Fruit fly (Drosophila melanogaster): Measurements from ENCODE around the gene CG31715.
A peak's percentile ranks its signal among the peaks of the same experiment; 100 is the strongest.

The CG31715 gene

dm6 chr2L:10310614-10311382 lies 30.6 kb upstream of the CG31715 start, which contains the start of gene Cdk5alpha (continued):
- TF ChIP-seq CG15514 (GFP tag; optimal IDR thresholded peaks at IDR 0.05) (peak; percentile 8), trem (tag; optimal IDR thresholded peaks at IDR 0.05) (peak; percentile 31), NC2α (GFP tag; optimal IDR thresholded peaks at IDR 0.05) (no peak), CG2116 (GFP tag; optimal IDR thresholded peaks at IDR 0.05) (peak; percentile 18), Lhr (GFP tag; optimal IDR thresholded peaks at IDR 0.05) (no peak), Med (GFP tag) (peak; percentile 79), CG14710 (tag; optimal IDR thresholded peaks at IDR 0.05) (peak; percentile 5), ham (GFP tag; IDR thresholded peaks at IDR 0.05) (no peak), CG30020 (tag; optimal IDR thresholded peaks at IDR 0.05) (no peak), stwl (tag; optimal IDR thresholded peaks at IDR 0.05) (peak; percentile 98), CG13123 (GFP tag; optimal IDR thresholded peaks at IDR 0.05) (no peak), Bteb2 (GFP tag; optimal IDR thresholded peaks at IDR 0.05) (peak; percentile 1), ato (GFP tag; IDR thresholded peaks at IDR 0.05; ENCODE audit: partially characterized antibody) (no peak), CG4360 (GFP tag; IDR thresholded peaks at IDR 0.05) (no peak), bbx (GFP tag; IDR thresholded peaks at IDR 0.05; ENCODE audit: partially characterized antibody) (peak; percentile 29), CG42726 (GFP tag; IDR thresholded peaks at IDR 0.05; ENCODE audit: partially characterized antibody) (no peak), Myb (GFP tag; optimal IDR thresholded peaks at IDR 0.05) (peak; percentile 41), HLH4C (GFP tag; IDR thresholded peaks at IDR 0.05; ENCODE audit: partially characterized antibody) (no peak), sens-2 (GFP tag; IDR thresholded peaks at IDR 0.05) (no peak), CG18011 (GFP tag; optimal IDR thresholded peaks at IDR 0.05) (no peak), odd (GFP tag; optimal IDR thresholded peaks at IDR 0.05) (no peak), unc-4 (GFP tag; IDR thresholded peaks at IDR 0.05; ENCODE audit: partially characterized antibody) (no peak), Hsf (GFP tag; optimal IDR thresholded peaks at IDR 0.05) (no peak), h (optimal IDR thresholded peaks at IDR 0.05) (no peak), CG3163 (GFP tag; optimal IDR thresholded peaks at IDR 0.05) (no peak), seq (GFP tag; IDR thresholded peaks at IDR 0.05) (peak; percentile 85), CG15601 (tag; optimal IDR thresholded peaks at IDR 0.05) (peak; percentile 26)

- TF ChIP-seq CG1602 (GFP tag; optimal IDR thresholded peaks at IDR 0.05) (no peak), CG4360 (GFP tag; IDR thresholded peaks at IDR 0.05) (no peak), al (GFP tag; IDR thresholded peaks at IDR 0.05) (no peak), dati (GFP tag; IDR thresholded peaks at IDR 0.05) (no peak), CG6175 (GFP tag; IDR thresholded peaks at IDR 0.05) (no peak), CG3995 (GFP tag; optimal IDR thresholded peaks at IDR 0.05) (peak; percentile 10), E2f2 (GFP tag; IDR thresholded peaks at IDR 0.05) (peak; percentile 31), bigmax (GFP tag; optimal IDR thresholded peaks at IDR 0.05) (peak; percentile 7), Neu2 (GFP tag; optimal IDR thresholded peaks at IDR 0.05; ENCODE audit: borderline replicate concordance) (no peak), CG34224 (GFP tag; IDR thresholded peaks at IDR 0.05; ENCODE audit: partially characterized antibody) (0 out of 3 replicates have a peak, but pooled peaks have one; percentile 12), ap (GFP tag; IDR thresholded peaks at IDR 0.05) (no peak), CG6791 (GFP tag; IDR thresholded peaks at IDR 0.05; ENCODE audit: partially characterized antibody) (0 out of 3 replicates have a peak, but pooled peaks have one; percentile 36), CG10267 (tag; optimal IDR thresholded peaks at IDR 0.05) (peak; percentile 5), CG13296 (GFP tag; optimal IDR thresholded peaks at IDR 0.05) (peak; percentile 2), CG6689 (GFP tag; IDR thresholded peaks at IDR 0.05) (no peak), Med (GFP tag) (peak; percentile 43), Pdp1 (GFP tag; optimal IDR thresholded peaks at IDR 0.05) (peak in 1 of 2 experiments; percentile 23), gce (GFP tag; IDR thresholded peaks at IDR 0.05) (no peak), H15 (GFP tag; IDR thresholded peaks at IDR 0.05) (no peak), kni (GFP tag; optimal IDR thresholded peaks at IDR 0.05) (no peak), CG10979 (tag; optimal IDR thresholded peaks at IDR 0.05) (no peak), Dek (tag; optimal IDR thresholded peaks at IDR 0.05) (no peak), Elba2 (GFP tag; optimal IDR thresholded peaks at IDR 0.05) (peak; percentile 27), CG2889 (GFP tag; IDR thresholded peaks at IDR 0.05) (no peak), CG9609 (GFP tag; optimal IDR thresholded peaks at IDR 0.05) (no peak)
Measured at dm6 chr2L:10311822-10312221, 29.6 kb upstream of the CG31715 start.
